Worm (Caenorhabditis elegans): ENCODE measurements around the gene div-1.
"Not testable (repeated sequence)": the region's sequence is repeated elsewhere in the genome, so short reads cannot be mapped to it uniquely, and the experiment has no call there.

The div-1 gene

ce11 chrIII:10233979-10234378, 14.4 kb downstream of the div-1 start, which contains the start of gene paml-1:
TSS of gene paml-1 (minus strand) at chrIII:10234079.
- TF ChIP-seq pha-4 (tag; optimal IDR thresholded peaks at IDR 0.05) (no peak), nhr-76 (tag; optimal IDR thresholded peaks at IDR 0.05) (no peak), tbx-8 (GFP tag; optimal IDR thresholded peaks at IDR 0.05) (no peak), hlh-1 (tag; optimal IDR thresholded peaks at IDR 0.05) (no peak), bed-3 (GFP tag; optimal IDR thresholded peaks at IDR 0.05) (no peak), flh-1 (GFP tag; optimal IDR thresholded peaks at IDR 0.05) (no peak), lin-13 (tag; optimal IDR thresholded peaks at IDR 0.05) (no peak), sptf-1 (tag; optimal IDR thresholded peaks at IDR 0.05) (no peak), ztf-11 (tag; optimal IDR thresholded peaks at IDR 0.05) (no peak), unc-120 (tag; optimal IDR thresholded peaks at IDR 0.05; ENCODE audit: poor library complexity, severe bottlenecking) (no peak), elt-1 (tag; optimal IDR thresholded peaks at IDR 0.05; ENCODE audit: borderline replicate concordance, insufficient read depth) (no peak)

- TF ChIP-seq sptf-1 (tag; optimal IDR thresholded peaks at IDR 0.05) (no peak), lin-32 (GFP tag; optimal IDR thresholded peaks at IDR 0.05) (no peak), bed-3 (GFP tag; optimal IDR thresholded peaks at IDR 0.05) (no peak), mls-2 (tag; optimal IDR thresholded peaks at IDR 0.05) (no peak), cnd-1 (tag; optimal IDR thresholded peaks at IDR 0.05) (no peak), nhr-28 (tag; optimal IDR thresholded peaks at IDR 0.05) (no peak), M03D4.4 (tag; optimal IDR thresholded peaks at IDR 0.05) (no peak), ceh-43 (GFP tag; optimal IDR thresholded peaks at IDR 0.05) (no peak), ceh-83 (GFP tag; optimal IDR thresholded peaks at IDR 0.05) (no peak), mep-1 (tag; optimal IDR thresholded peaks at IDR 0.05) (no peak), elt-3 (tag; optimal IDR thresholded peaks at IDR 0.05) (no peak), lin-13 (tag; optimal IDR thresholded peaks at IDR 0.05) (no peak), nhr-12 (tag; optimal IDR thresholded peaks at IDR 0.05) (no peak), mab-5 (tag; optimal IDR thresholded peaks at IDR 0.05) (no peak), hlh-1 (tag; optimal IDR thresholded peaks at IDR 0.05) (no peak)
These were observed 16.7 kb downstream of the div-1 start for ce11 chrIII:10231641-10232040.

- TF ChIP-seq mls-2 (tag; optimal IDR thresholded peaks at IDR 0.05); nhr-28 (tag; optimal IDR thresholded peaks at IDR 0.05); ham-2 (GFP tag; optimal IDR thresholded peaks at IDR 0.05): not testable (repeated sequence)
These were observed 26.5 kb downstream of the div-1 start, which contains the start of gene Y70G10A.4 for ce11 chrIII:10221860-10222259. TSS of gene Y70G10A.4 (plus strand) at chrIII:10222160.

ce11 chrIII:10218587-10218986, 29.8 kb downstream of the div-1 start, which contains the start of the genes rde-4 and cox-14:
TSS of gene rde-4 (minus strand) at chrIII:10218646.
TSS of gene cox-14 (plus strand) at chrIII:10218942.
- TF ChIP-seq elt-1 (tag; optimal IDR thresholded peaks at IDR 0.05; ENCODE audit: borderline replicate concordance, insufficient read depth) (no peak), nhr-237 (tag; optimal IDR thresholded peaks at IDR 0.05) (peak; percentile 60), sem-2 (GFP tag; optimal IDR thresholded peaks at IDR 0.05) (no peak), mep-1 (tag; optimal IDR thresholded peaks at IDR 0.05) (peak; percentile 88), lsy-2 (tag; optimal IDR thresholded peaks at IDR 0.05) (peak; percentile 99), bed-3 (GFP tag; optimal IDR thresholded peaks at IDR 0.05) (no peak), hlh-1 (tag; optimal IDR thresholded peaks at IDR 0.05) (peak; percentile 39), unc-62 (GFP tag; optimal IDR thresholded peaks at IDR 0.05) (peak; percentile 3), ces-1 (GFP tag; optimal IDR thresholded peaks at IDR 0.05) (peak; percentile 83), lin-13 (tag; optimal IDR thresholded peaks at IDR 0.05) (peak; percentile 63), unc-120 (tag; optimal IDR thresholded peaks at IDR 0.05; ENCODE audit: poor library complexity, severe bottlenecking) (peak; percentile 1), ztf-11 (tag; optimal IDR thresholded peaks at IDR 0.05) (no peak), mls-2 (tag; optimal IDR thresholded peaks at IDR 0.05) (no peak), pha-4 (tag; optimal IDR thresholded peaks at IDR 0.05) (peak; percentile 49), blmp-1 (tag; optimal IDR thresholded peaks at IDR 0.05) (no peak), M03D4.4 (tag; optimal IDR thresholded peaks at IDR 0.05) (no peak)

- peak; percentile 23 for TF ChIP-seq ces-1 (GFP tag; optimal IDR thresholded peaks at IDR 0.05)
- TF ChIP-seq nhr-2 (tag; optimal IDR thresholded peaks at IDR 0.05): no peak
- TF ChIP-seq ceh-43 (GFP tag; optimal IDR thresholded peaks at IDR 0.05): no peak
- peak; percentile 46 for TF ChIP-seq nhr-237 (tag; optimal IDR thresholded peaks at IDR 0.05)
- TF ChIP-seq lin-13 (tag; optimal IDR thresholded peaks at IDR 0.05): peak; percentile 2
- TF ChIP-seq sptf-1 (tag; optimal IDR thresholded peaks at IDR 0.05): peak; percentile 40
- peak; percentile 42 for TF ChIP-seq M03D4.4 (tag; optimal IDR thresholded peaks at IDR 0.05)
- TF ChIP-seq lsy-2 (tag; optimal IDR thresholded peaks at IDR 0.05): peak; percentile 76
- TF ChIP-seq snpc-4 (tag; optimal IDR thresholded peaks at IDR 0.05): no peak
- TF ChIP-seq mep-1 (tag; optimal IDR thresholded peaks at IDR 0.05): peak; percentile 49
- TF ChIP-seq mab-5 (tag; optimal IDR thresholded peaks at IDR 0.05): no peak
- no peak for TF ChIP-seq elt-1 (tag; optimal IDR thresholded peaks at IDR 0.05; ENCODE audit: borderline replicate concordance, insufficient read depth)
- TF ChIP-seq hlh-1 (tag; optimal IDR thresholded peaks at IDR 0.05): peak; percentile 23
- peak; percentile 53 for TF ChIP-seq unc-62 (GFP tag; optimal IDR thresholded peaks at IDR 0.05)
- no peak for TF ChIP-seq ceh-39 (tag; optimal IDR thresholded peaks at IDR 0.05)
- TF ChIP-seq blmp-1 (tag; optimal IDR thresholded peaks at IDR 0.05): no peak
- no peak for TF ChIP-seq unc-39 (tag; optimal IDR thresholded peaks at IDR 0.05)
- no peak for TF ChIP-seq nhr-76 (tag; optimal IDR thresholded peaks at IDR 0.05)
- TF ChIP-seq unc-120 (tag; optimal IDR thresholded peaks at IDR 0.05; ENCODE audit: poor library complexity, severe bottlenecking): peak; percentile 58
- no peak for TF ChIP-seq ham-2 (GFP tag; optimal IDR thresholded peaks at IDR 0.05)
These were observed 31.6 kb downstream of the div-1 start, which contains the start of gene cts-1 for ce11 chrIII:10216585-10217278. TSS of gene cts-1 (minus strand) at chrIII:10216635.

Measured in whole organism, mixed stage, embryonic.